Worm (Caenorhabditis elegans): ENCODE results near the gene lips-8.

The lips-8 gene

DNA sequence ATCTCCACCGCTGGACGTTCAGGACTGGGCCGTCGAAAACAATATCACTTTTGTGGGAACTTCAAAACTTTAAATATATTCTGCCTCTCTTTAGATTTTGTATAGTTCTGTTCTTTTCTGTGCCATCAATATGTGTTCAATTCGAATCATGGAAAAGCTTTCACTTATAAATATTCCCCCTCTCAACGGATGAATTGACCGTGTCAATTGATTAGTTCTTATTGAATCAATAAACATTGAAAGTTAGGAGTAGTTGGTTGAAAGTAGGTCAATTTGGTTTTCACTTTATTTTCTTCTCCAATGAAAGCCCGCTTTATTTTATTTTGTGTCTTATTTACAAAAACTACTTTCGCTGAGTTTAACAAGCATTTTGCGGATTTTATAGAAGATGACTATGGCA, at the start of gene lips-8:
TSS of gene lips-8 (plus strand) at position 301 of the 400 bp plus-strand sequence.
- TF ChIP-seq ahr-1 (tag; optimal IDR thresholded peaks at IDR 0.05), result no peak

DNA sequence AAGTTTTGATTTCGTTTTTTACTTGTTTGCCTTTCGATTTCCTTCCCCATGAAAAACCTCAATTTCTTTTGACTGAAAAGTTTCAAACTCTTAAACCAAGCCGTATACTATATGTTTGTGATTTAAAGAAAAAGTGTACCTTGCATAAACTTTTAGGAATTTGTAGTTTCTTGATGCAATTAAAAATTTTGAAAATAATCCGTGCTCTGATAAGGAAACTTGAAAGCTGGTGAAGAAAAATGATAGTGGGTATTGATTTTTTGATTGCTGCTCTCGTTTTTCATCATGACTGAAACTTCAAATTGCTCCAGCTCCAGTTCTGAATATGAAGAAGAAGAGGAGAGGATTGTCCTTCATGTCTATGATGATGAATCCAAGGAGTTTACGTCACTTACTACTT, 49.3 kb upstream of the lips-8 start, which contains the start of gene acd-3:
TSS of gene acd-3 (plus strand) at position 222 of the 400 bp plus-strand sequence.
- TF ChIP-seq fax-1 (tag; optimal IDR thresholded peaks at IDR 0.05) (no peak), ttx-3 (tag; optimal IDR thresholded peaks at IDR 0.05) (no peak), T23F11.4 (GFP tag; optimal IDR thresholded peaks at IDR 0.05) (no peak)

- TF ChIP-seq lin-11 (tag; optimal IDR thresholded peaks at IDR 0.05) (no peak), fkh-6 (tag; optimal IDR thresholded peaks at IDR 0.05) (no peak), elt-2 (tag; optimal IDR thresholded peaks at IDR 0.05) (no peak), ceh-6 (GFP tag; optimal IDR thresholded peaks at IDR 0.05) (no peak), ref-2 (tag; optimal IDR thresholded peaks at IDR 0.05) (no peak), nfya-1 (tag; optimal IDR thresholded peaks at IDR 0.05) (no peak), K02D7.2 (tag; optimal IDR thresholded peaks at IDR 0.05) (no peak), zip-5 (tag; optimal IDR thresholded peaks at IDR 0.05) (no peak)
Measured at ce11 chrX:14851904-14852303, 46.4 kb upstream of the lips-8 start.

- TF ChIP-seq ceh-22 (tag; optimal IDR thresholded peaks at IDR 0.05) (no peak), hlh-8 (tag; optimal IDR thresholded peaks at IDR 0.05) (peak; percentile 40), pqm-1 (tag; optimal IDR thresholded peaks at IDR 0.05) (no peak), dve-1 (tag; optimal IDR thresholded peaks at IDR 0.05) (peak; percentile 43), hlh-30 (tag; optimal IDR thresholded peaks at IDR 0.05; ENCODE audit: insufficient read depth) (peak; percentile 59), zip-5 (tag; optimal IDR thresholded peaks at IDR 0.05) (peak; percentile 39), syd-9 (tag; optimal IDR thresholded peaks at IDR 0.05) (peak; percentile 30), odd-2 (tag; optimal IDR thresholded peaks at IDR 0.05) (no peak), ceh-24 (tag; optimal IDR thresholded peaks at IDR 0.05) (no peak), unc-3 (GFP tag; conservative IDR thresholded peaks at IDR 0.05) (no peak), unc-3 (tag; optimal IDR thresholded peaks at IDR 0.05) (no peak), Y22D7AL.16 (tag; optimal IDR thresholded peaks at IDR 0.05) (no peak), rnt-1 (tag; optimal IDR thresholded peaks at IDR 0.05) (peak; percentile 56), nfya-1 (tag; optimal IDR thresholded peaks at IDR 0.05) (peak; percentile 66), tbx-7 (tag; optimal IDR thresholded peaks at IDR 0.05) (peak; percentile 15), gmeb-2 (tag; optimal IDR thresholded peaks at IDR 0.05) (no peak), tbx-2 (tag; optimal IDR thresholded peaks at IDR 0.05) (peak; percentile 88), mec-3 (tag; optimal IDR thresholded peaks at IDR 0.05; ENCODE audit: borderline replicate concordance) (no peak), unc-55 (GFP tag; optimal IDR thresholded peaks at IDR 0.05) (peak; percentile 53), ama-1 (optimal IDR thresholded peaks at IDR 0.05) (no peak), hlh-6 (tag; optimal IDR thresholded peaks at IDR 0.05) (peak; percentile 47), ztf-16 (tag; optimal IDR thresholded peaks at IDR 0.05) (no peak), elt-2 (tag; optimal IDR thresholded peaks at IDR 0.05) (peak; percentile 53), npax-4 (tag; optimal IDR thresholded peaks at IDR 0.05) (no peak), ref-2 (tag; optimal IDR thresholded peaks at IDR 0.05) (peak; percentile 82), unc-42 (tag; optimal IDR thresholded peaks at IDR 0.05) (peak; percentile 90), pha-4 (tag; optimal IDR thresholded peaks at IDR 0.05) (no peak), K02D7.2 (tag; optimal IDR thresholded peaks at IDR 0.05) (no peak), pax-1 (tag; optimal IDR thresholded peaks at IDR 0.05) (peak; percentile 62), T23F11.4 (GFP tag; optimal IDR thresholded peaks at IDR 0.05) (no peak), sox-4 (tag; optimal IDR thresholded peaks at IDR 0.05) (no peak), hlh-13 (GFP tag; optimal IDR thresholded peaks at IDR 0.05) (no peak), sdc-2 (tag; optimal IDR thresholded peaks at IDR 0.05) (peak; percentile 76), nhr-232 (tag; optimal IDR thresholded peaks at IDR 0.05) (no peak), K09A11.1 (tag; optimal IDR thresholded peaks at IDR 0.05; ENCODE audit: insufficient read depth) (no peak), unc-86 (tag; optimal IDR thresholded peaks at IDR 0.05) (no peak), C38D4.7 (GFP tag; optimal IDR thresholded peaks at IDR 0.05) (no peak), ceh-19 (GFP tag; optimal IDR thresholded peaks at IDR 0.05) (no peak), ceh-14 (tag; optimal IDR thresholded peaks at IDR 0.05) (peak; percentile 42), ceh-31 (tag; optimal IDR thresholded peaks at IDR 0.05) (peak; percentile 89), pha-2 (tag; optimal IDR thresholded peaks at IDR 0.05) (no peak)
Measured at ce11 chrX:14853712-14854217, 44.5 kb upstream of the lips-8 start, which contains the start of the genes C27C12.1 and C27C12.4. Gene C27C12.1 (minus strand): TSS chrX:14853762. Gene C27C12.4 (plus strand): TSS chrX:14854086.
